Worm (Caenorhabditis elegans): Measurements from ENCODE around the gene gpx-5.
A peak's percentile ranks its signal among the peaks of the same experiment; 100 is the strongest.

gpx-5 gene

ce11 chrX:9560931-9561330, 23.5 kb upstream of the gpx-5 start (continued):
- TF ChIP-seq rbr-2 (tag; optimal IDR thresholded peaks at IDR 0.05), result peak; percentile 37
- no peak for TF ChIP-seq cey-2 (tag; optimal IDR thresholded peaks at IDR 0.05; ENCODE audit: borderline replicate concordance, insufficient read depth)
- TF ChIP-seq nhr-6 (tag; optimal IDR thresholded peaks at IDR 0.05), result peak; percentile 36
- TF ChIP-seq mdt-29 (GFP tag; IDR thresholded peaks at IDR 0.05), result peak; percentile 78; the same call in 1 of the 2 replicates
- peak; percentile 61 for TF ChIP-seq T26A8.4 (GFP tag; IDR thresholded peaks at IDR 0.05)
- 0 out of 2 replicates have a peak, but pooled peaks have one; percentile 31 for TF ChIP-seq F26F4.8 (GFP tag; conservative IDR thresholded peaks at IDR 0.05)
- TF ChIP-seq Y48G9A.11 (GFP tag; IDR thresholded peaks at IDR 0.05), result 0 out of 2 replicates have a peak, but pooled peaks have one; percentile 14
- no peak for TF ChIP-seq lin-29 (GFP tag; IDR thresholded peaks at IDR 0.05)
- TF ChIP-seq ceh-82 (tag; optimal IDR thresholded peaks at IDR 0.05), result no peak
- TF ChIP-seq snpc-4 (tag; optimal IDR thresholded peaks at IDR 0.05), result no peak
- no peak for TF ChIP-seq mdl-1 (tag; optimal IDR thresholded peaks at IDR 0.05)
- 0 out of 2 replicates have a peak, but pooled peaks have one; percentile 11 for TF ChIP-seq hmg-1.1 (GFP tag; IDR thresholded peaks at IDR 0.05)
- 0 out of 2 replicates have a peak, but pooled peaks have one; percentile 62 for TF ChIP-seq saeg-2 (GFP tag; IDR thresholded peaks at IDR 0.05)
- peak; percentile 52 for TF ChIP-seq ama-1 (optimal IDR thresholded peaks at IDR 0.05)
- peak; percentile 63; the same call in 1 of the 2 replicates for TF ChIP-seq nhr-42 (GFP tag; IDR thresholded peaks at IDR 0.05)
- peak; percentile 48 for TF ChIP-seq hlh-30 (tag; optimal IDR thresholded peaks at IDR 0.05; ENCODE audit: insufficient read depth)
- peak; percentile 64 for TF ChIP-seq mep-1 (tag; optimal IDR thresholded peaks at IDR 0.05)
- peak; percentile 39 for TF ChIP-seq hlh-11 (tag; optimal IDR thresholded peaks at IDR 0.05)
- 0 out of 2 replicates have a peak, but pooled peaks have one; percentile 18 for TF ChIP-seq F44E2.7 (GFP tag; IDR thresholded peaks at IDR 0.05)
- no peak for TF ChIP-seq daf-12 (tag; optimal IDR thresholded peaks at IDR 0.05)
- TF ChIP-seq ztf-7 (tag; optimal IDR thresholded peaks at IDR 0.05), result no peak
- TF ChIP-seq D1046.2 (GFP tag; IDR thresholded peaks at IDR 0.05), result 0 out of 2 replicates have a peak, but pooled peaks have one; percentile 53
- peak; percentile 11 for TF ChIP-seq nhr-102 (tag; optimal IDR thresholded peaks at IDR 0.05)
- TF ChIP-seq madf-5 (GFP tag; IDR thresholded peaks at IDR 0.05), result peak; percentile 58 to 88; a peak in 2 of 4 replicates
- TF ChIP-seq fos-1 (tag; optimal IDR thresholded peaks at IDR 0.05), result no peak
- TF ChIP-seq tag-97 (GFP tag; IDR thresholded peaks at IDR 0.05), result 0 out of 2 replicates have a peak, but pooled peaks have one; percentile 22
- no peak for TF ChIP-seq ceh-32 (tag; optimal IDR thresholded peaks at IDR 0.05; ENCODE audit: poor library complexity)
- TF ChIP-seq ceh-20 (GFP tag; IDR thresholded peaks at IDR 0.05), result 0 out of 2 replicates have a peak, but pooled peaks have one; percentile 28
- TF ChIP-seq ctbp-1 (GFP tag; IDR thresholded peaks at IDR 0.05), result peak; percentile 38; the same call in 1 of the 2 replicates
- peak; percentile 64 for TF ChIP-seq lin-38 (GFP tag; IDR thresholded peaks at IDR 0.05)
- peak; percentile 88 for TF ChIP-seq lim-7 (GFP tag; IDR thresholded peaks at IDR 0.05)
- no peak for TF ChIP-seq ztf-11 (tag; optimal IDR thresholded peaks at IDR 0.05)
- no peak for TF ChIP-seq snpc-1.2 (GFP tag; IDR thresholded peaks at IDR 0.05)
- no peak for TF ChIP-seq skn-1 (tag; optimal IDR thresholded peaks at IDR 0.05)

- TF ChIP-seq ceh-62 (tag; optimal IDR thresholded peaks at IDR 0.05), result no peak
Measured at ce11 chrX:9565881-9566280, 18.6 kb upstream of the gpx-5 start, which contains the start of gene moc-5. moc-5 (minus strand) TSS chrX:9565981.

ce11 chrX:9566429-9566828, 18.0 kb upstream of the gpx-5 start, which contains the start of gene F49E2.2:
F49E2.2 (plus strand) TSS chrX:9566729.
- TF ChIP-seq pqm-1 (tag; optimal IDR thresholded peaks at IDR 0.05), result no peak
- no peak for TF ChIP-seq snpc-4 (tag; optimal IDR thresholded peaks at IDR 0.05)
- no peak for TF ChIP-seq ceh-44 (GFP tag; IDR thresholded peaks at IDR 0.05)
- no peak for TF ChIP-seq ceh-32 (tag; optimal IDR thresholded peaks at IDR 0.05; ENCODE audit: poor library complexity)
- TF ChIP-seq attf-4 (tag; optimal IDR thresholded peaks at IDR 0.05), result no peak
- no peak for TF ChIP-seq T20F7.1 (GFP tag; optimal IDR thresholded peaks at IDR 0.05)
- no peak for TF ChIP-seq fos-1 (tag; optimal IDR thresholded peaks at IDR 0.05)
- no peak for TF ChIP-seq Y105C5A.15 (GFP tag; IDR thresholded peaks at IDR 0.05)
- TF ChIP-seq F49E8.2 (tag; optimal IDR thresholded peaks at IDR 0.05; ENCODE audit: borderline replicate concordance), result no peak
- no peak for TF ChIP-seq jun-1 (tag; optimal IDR thresholded peaks at IDR 0.05)
- no peak for TF ChIP-seq nhr-25 (tag; optimal IDR thresholded peaks at IDR 0.05; ENCODE audit: borderline replicate concordance, insufficient read depth)
- TF ChIP-seq nhr-48 (tag; optimal IDR thresholded peaks at IDR 0.05), result no peak
- TF ChIP-seq Y75B8A.6 (GFP tag; IDR thresholded peaks at IDR 0.05), result no peak
- TF ChIP-seq lsy-2 (tag; optimal IDR thresholded peaks at IDR 0.05), result no peak
- TF ChIP-seq D1046.2 (GFP tag; IDR thresholded peaks at IDR 0.05), result no peak
- TF ChIP-seq aly-2 (tag; optimal IDR thresholded peaks at IDR 0.05), result no peak
- no peak for TF ChIP-seq saeg-2 (GFP tag; IDR thresholded peaks at IDR 0.05)
- TF ChIP-seq zfp-3 (GFP tag; conservative IDR thresholded peaks at IDR 0.05), result no peak
- no peak for TF ChIP-seq egl-27 (tag; optimal IDR thresholded peaks at IDR 0.05)

All from whole organism, L4 larva.